Worm (Caenorhabditis elegans) whole organism, L4 larva: ENCODE data around the gene C04B4.1.
A peak's percentile ranks its signal among the peaks of the same experiment; 100 is the strongest.

Source experiments
- D1046.2 ChIP-seq: fragments of 200-800 bp; sonication (Bioruptor generic); IDR thresholded peaks from 2 replicates; pipeline ENCODE4 v1.3.6; 2022; ENCODE audit warnings: missing genetic modification characterization, missing compliant biosample characterization
- F10B5.3 ChIP-seq: sonication (generic microtip); optimal IDR thresholded peaks from 2 replicates; lab custom pipeline; 2016; ENCODE audit warnings: mild to moderate bottlenecking, missing genetic modification characterization, missing compliant biosample characterization
- F37D6.2 ChIP-seq: sonication (generic microtip); optimal IDR thresholded peaks from 2 replicates; lab custom pipeline; 2016; ENCODE audit warnings: mild to moderate bottlenecking, missing genetic modification characterization, missing compliant biosample characterization
- R02D3.7 ChIP-seq: fragments of 150-350 bp; sonication (generic microtip); optimal IDR thresholded peaks from 3 replicates; lab custom pipeline; 2014; ENCODE audit warnings: missing biosample characterization, missing genetic modification characterization
- Y105C5A.15 ChIP-seq: fragments of 200-800 bp; sonication (Bioruptor generic); IDR thresholded peaks from 2 replicates; pipeline ENCODE4 v1.3.6; 2022; ENCODE audit warnings: missing genetic modification characterization, missing compliant biosample characterization
- Y48G9A.11 ChIP-seq: fragments of 200-800 bp; sonication (Bioruptor generic); IDR thresholded peaks from 2 replicates; pipeline ENCODE4 v1.3.6; 2022; ENCODE audit warnings: missing genetic modification reagents, missing genetic modification characterization, missing compliant biosample characterization
- attf-4 ChIP-seq: sonication (generic microtip); optimal IDR thresholded peaks from 3 replicates; lab custom pipeline; 2017; ENCODE audit warnings: missing biosample characterization, missing genetic modification characterization
- ceh-28 ChIP-seq: fragments of 150-350 bp; optimal IDR thresholded peaks from 2 replicates; lab custom pipeline; 2014; ENCODE audit warnings: missing biosample characterization, missing genetic modification reagents, missing genetic modification characterization
- ceh-44 ChIP-seq: fragments of 200-800 bp; sonication (Bioruptor generic); IDR thresholded peaks from 2 replicates; pipeline ENCODE4 v1.3.6; 2022; ENCODE audit warnings: missing genetic modification reagents, missing genetic modification characterization, missing compliant biosample characterization
- ceh-82 ChIP-seq: sonication (generic microtip); optimal IDR thresholded peaks from 2 replicates; lab custom pipeline; 2017; ENCODE audit warnings: missing biosample characterization, missing genetic modification characterization
- cey-2 ChIP-seq: sonication (generic microtip); optimal IDR thresholded peaks from 3 replicates; lab custom pipeline; 2017; ENCODE audit warnings: missing genetic modification characterization, mild to moderate bottlenecking, missing compliant biosample characterization, antibody characterized with exemption, borderline replicate concordance; ENCODE audit not compliant: insufficient read depth
- daf-8 ChIP-seq: fragments of 200-800 bp; sonication (Bioruptor generic); IDR thresholded peaks from 2 replicates; pipeline ENCODE4 v1.3.6; 2022; ENCODE audit warnings: missing genetic modification characterization, missing compliant biosample characterization
- dmd-6 ChIP-seq: fragments of 200-800 bp; sonication (Bioruptor generic); IDR thresholded peaks from 2 replicates; pipeline ENCODE4 v1.3.6; 2022; ENCODE audit warnings: missing genetic modification reagents, missing genetic modification characterization, missing compliant biosample characterization
- dmd-8 ChIP-seq: fragments of 200-800 bp; sonication (Bioruptor generic); IDR thresholded peaks from 2 replicates; pipeline ENCODE4 v1.3.6; 2022; ENCODE audit warnings: missing genetic modification characterization, missing compliant biosample characterization
- duxl-1 ChIP-seq: sonication (generic microtip); optimal IDR thresholded peaks from 2 replicates; lab custom pipeline; 2016; ENCODE audit warnings: mild to moderate bottlenecking, missing genetic modification characterization, moderate library complexity, missing compliant biosample characterization; ENCODE audit not compliant: poor library complexity
- egl-27 ChIP-seq: sonication (generic microtip); optimal IDR thresholded peaks from 3 replicates; lab custom pipeline; 2017; ENCODE audit warnings: missing biosample characterization, missing genetic modification reagents, missing genetic modification characterization
- fkh-10 ChIP-seq: fragments of 150-350 bp; optimal IDR thresholded peaks from 2 replicates; lab custom pipeline; 2014; ENCODE audit warnings: missing biosample characterization, missing genetic modification reagents, missing genetic modification characterization
- fos-1 ChIP-seq: fragments of 150-350 bp; optimal IDR thresholded peaks from 2 replicates; lab custom pipeline; 2014; ENCODE audit warnings: missing biosample characterization, missing genetic modification characterization
- gei-8 ChIP-seq: fragments of 200-800 bp; sonication (Bioruptor generic); optimal IDR thresholded peaks from 2 replicates; lab custom pipeline; 2018; ENCODE audit warnings: mild to moderate bottlenecking, missing genetic modification characterization, missing compliant biosample characterization
- hlh-11 ChIP-seq: fragments of 200-800 bp; sonication (Bioruptor generic); optimal IDR thresholded peaks from 2 replicates; lab custom pipeline; 2018; ENCODE audit warnings: mild to moderate bottlenecking, missing genetic modification characterization, missing compliant biosample characterization
- hlh-30 ChIP-seq: sonication (generic microtip); optimal IDR thresholded peaks from 2 replicates; lab custom pipeline; 2017; ENCODE audit warnings: antibody characterized with exemption, mild to moderate bottlenecking, missing genetic modification characterization, missing compliant biosample characterization; ENCODE audit not compliant: insufficient read depth
- lin-1 ChIP-seq: fragments of 200-800 bp; sonication (Bioruptor generic); IDR thresholded peaks from 2 replicates; pipeline ENCODE4 v1.3.6; 2022; ENCODE audit warnings: missing genetic modification reagents, missing genetic modification characterization, missing compliant biosample characterization
- madf-5 ChIP-seq, 2 experiments: fragments of 200-800 bp; sonication (Bioruptor generic); IDR thresholded peaks; 2 replicates each; pipeline ENCODE4 v1.3.6; 2022; ENCODE audit warnings: missing compliant biosample characterization in 2 of 2, missing genetic modification characterization in 2 of 2
- mdl-1 ChIP-seq, 2 experiments: fragments of 150-350 bp in 1 of 2; sonication (generic microtip) in 1 of 2; optimal IDR thresholded peaks; 2 replicates each; lab custom pipeline; 2014 to 2017; ENCODE audit warnings: missing biosample characterization in 2 of 2, missing genetic modification characterization in 2 of 2
- mdt-29 ChIP-seq: fragments of 200-800 bp; sonication (Bioruptor generic); IDR thresholded peaks from 2 replicates; pipeline ENCODE4 v1.3.6; 2022; ENCODE audit warnings: missing genetic modification reagents, missing genetic modification characterization, missing compliant biosample characterization
- nhr-102 ChIP-seq: sonication (generic microtip); optimal IDR thresholded peaks from 2 replicates; lab custom pipeline; 2016; ENCODE audit warnings: mild to moderate bottlenecking, missing genetic modification characterization, moderate library complexity, missing compliant biosample characterization
- nhr-111 ChIP-seq: fragments of 200-800 bp; sonication (Bioruptor generic); optimal IDR thresholded peaks from 2 replicates; lab custom pipeline; 2018; ENCODE audit warnings: mild to moderate bottlenecking, missing genetic modification characterization, missing compliant biosample characterization
- nhr-237 ChIP-seq: sonication (generic microtip); optimal IDR thresholded peaks from 2 replicates; lab custom pipeline; 2017; ENCODE audit warnings: missing biosample characterization, missing genetic modification characterization
- nhr-28 ChIP-seq: fragments of 150-350 bp; optimal IDR thresholded peaks from 2 replicates; lab custom pipeline; 2014; ENCODE audit warnings: missing biosample characterization, missing genetic modification characterization
- nhr-41 ChIP-seq: fragments of 200-800 bp; sonication (Bioruptor generic); IDR thresholded peaks from 2 replicates; pipeline ENCODE4 v1.3.6; 2022; ENCODE audit warnings: missing genetic modification reagents, missing genetic modification characterization, missing compliant biosample characterization
- nhr-42 ChIP-seq: fragments of 200-800 bp; sonication (Bioruptor generic); IDR thresholded peaks from 2 replicates; pipeline ENCODE4 v1.3.6; 2022; ENCODE audit warnings: missing genetic modification characterization, missing compliant biosample characterization
- nhr-77 ChIP-seq: fragments of 150-350 bp; optimal IDR thresholded peaks from 2 replicates; lab custom pipeline; 2014; ENCODE audit warnings: missing biosample characterization, missing genetic modification characterization
- skn-1 ChIP-seq: fragments of 150-350 bp; optimal IDR thresholded peaks from 2 replicates; lab custom pipeline; 2014; ENCODE audit warnings: missing biosample characterization, missing genetic modification characterization
- snpc-4 ChIP-seq: fragments of 150-350 bp; optimal IDR thresholded peaks from 2 replicates; lab custom pipeline; 2014; ENCODE audit warnings: missing biosample characterization, missing genetic modification characterization
- tag-97 ChIP-seq: fragments of 200-800 bp; sonication (Bioruptor generic); IDR thresholded peaks from 2 replicates; pipeline ENCODE4 v1.3.6; 2022; ENCODE audit warnings: missing genetic modification characterization, missing compliant biosample characterization
- unc-39 ChIP-seq: sonication (generic microtip); optimal IDR thresholded peaks from 2 replicates; lab custom pipeline; 2017; ENCODE audit warnings: missing biosample characterization, missing genetic modification characterization
- unc-62 ChIP-seq, 3 experiments: fragments of 150-350 bp in 1 of 3; sonication (generic microtip); optimal IDR thresholded peaks in 2 of 3; peaks in 1 of 3; 1 replicate in 1 of 3; 2 replicates in 2 of 3; lab custom pipeline; 2014 to 2017; ENCODE audit warnings: missing biosample characterization in 3 of 3, missing genetic modification characterization in 3 of 3, missing genetic modification reagents in 3 of 3, missing genotype in 1 of 3
- zag-1 ChIP-seq: fragments of 150-350 bp; optimal IDR thresholded peaks from 2 replicates; lab custom pipeline; 2014; ENCODE audit warnings: missing biosample characterization, missing genetic modification characterization
- zfp-3 ChIP-seq: fragments of 200-800 bp; sonication (Bioruptor generic); conservative IDR thresholded peaks from 2 replicates; pipeline ENCODE4 v1.3.6; 2022; ENCODE audit warnings: missing genetic modification reagents, missing genetic modification characterization, missing compliant biosample characterization
- ztf-11 ChIP-seq: fragments of 150-350 bp; optimal IDR thresholded peaks from 2 replicates; lab custom pipeline; 2014; ENCODE audit warnings: missing biosample characterization, missing genetic modification characterization
- ztf-7 ChIP-seq: fragments of 150-350 bp; optimal IDR thresholded peaks from 2 replicates; lab custom pipeline; 2014; ENCODE audit warnings: missing biosample characterization, missing genetic modification characterization

C04B4.1 gene

ce11 chrX:12315268-12315667, 34.7 kb downstream of the C04B4.1 start, which contains the start of gene xtr-2:
xtr-2 (plus strand) TSS chrX:12315568.
- TF ChIP-seq nhr-102 (tag; lab: Kevin White, UChicago) (no peak), Y48G9A.11 (GFP tag; lab: Robert Waterston, UW) (no peak), ztf-11 (tag; lab: Kevin White, UChicago) (no peak), dmd-6 (no peak), tag-97 (GFP tag; lab: Robert Waterston, UW) (no peak), gei-8 (GFP tag; lab: Kevin White, UChicago) (no peak), nhr-111 (GFP tag; lab: Kevin White, UChicago) (no peak), ceh-28 (tag; lab: Kevin White, UChicago) (no peak)

ce11 chrX:12317560-12317959, 37.0 kb downstream of the C04B4.1 start:
- no peak for TF ChIP-seq fkh-10 (GFP tag; lab: Kevin White, UChicago)
- no peak for TF ChIP-seq F10B5.3
- TF ChIP-seq unc-62 (GFP tag; optimal IDR thresholded peaks at IDR 0.05 in 1 of 2; lab: Kevin White, UChicago) = peak in 1 of 2 experiments; percentile 91
- TF ChIP-seq unc-62 (tag; optimal IDR thresholded peaks at IDR 0.05; lab: Kevin White, UChicago) = no peak
- TF ChIP-seq mdl-1 (tag; optimal IDR thresholded peaks at IDR 0.05; lab: Kevin White, UChicago) = no peak
- no peak for TF ChIP-seq duxl-1 (tag; lab: Kevin White, UChicago)

- TF ChIP-seq ceh-44 (GFP tag; lab: Robert Waterston, UW) (no peak), unc-39 (tag; lab: Kevin White, UChicago) (no peak), unc-62 (GFP tag; optimal IDR thresholded peaks at IDR 0.05 in 1 of 2; lab: Kevin White, UChicago) (peak in 1 of 2 experiments; percentile 48), unc-62 (tag; optimal IDR thresholded peaks at IDR 0.05; lab: Kevin White, UChicago) (no peak)
- TF ChIP-seq, all 104 proteins: peak for 1
These were observed 40.2 kb downstream of the C04B4.1 start, which contains the start of gene ceh-40 for ce11 chrX:12320737-12321136. ceh-40 (minus strand) TSS chrX:12320777.

ce11 chrX:12321357-12321756, 40.8 kb downstream of the C04B4.1 start, which contains the start of gene F17A2.13:
F17A2.13 (plus strand) TSS chrX:12321657.
- TF ChIP-seq snpc-4 (no peak), hlh-30 (no peak), ceh-28 (tag; lab: Kevin White, UChicago) (no peak), Y105C5A.15 (GFP tag; lab: Robert Waterston, UW) (no peak), nhr-77 (tag; lab: Kevin White, UChicago) (no peak), madf-5 (GFP tag; IDR thresholded peaks at IDR 0.05; lab: Robert Waterston, UW) (no peak), egl-27 (tag; lab: Kevin White, UChicago) (no peak), nhr-42 (GFP tag; lab: Robert Waterston, UW) (no peak), cey-2 (tag; lab: Kevin White, UChicago) (no peak), mdt-29 (GFP tag; lab: Robert Waterston, UW) (no peak), F37D6.2 (tag; lab: Kevin White, UChicago) (no peak), attf-4 (no peak), hlh-11 (no peak), nhr-111 (GFP tag; lab: Kevin White, UChicago) (no peak)
- TF ChIP-seq, all 104 proteins: peak for 0

- TF ChIP-seq nhr-111 (GFP tag; lab: Kevin White, UChicago) (no peak), lin-1 (GFP tag; lab: Robert Waterston, UW) (no peak), D1046.2 (GFP tag; lab: Robert Waterston, UW) (no peak), fos-1 (tag; lab: Kevin White, UChicago) (no peak), nhr-28 (tag; lab: Kevin White, UChicago) (no peak), ztf-7 (tag; lab: Kevin White, UChicago) (no peak), skn-1 (tag; lab: Kevin White, UChicago) (no peak), ceh-82 (tag; lab: Kevin White, UChicago) (no peak), daf-8 (no peak), R02D3.7 (tag; lab: Kevin White, UChicago) (no peak), dmd-8 (GFP tag; lab: Robert Waterston, UW) (no peak), dmd-6 (no peak), zag-1 (tag; lab: Kevin White, UChicago) (no peak), zfp-3 (GFP tag; lab: Robert Waterston, UW) (no peak), nhr-237 (tag; lab: Kevin White, UChicago) (no peak), madf-5 (GFP tag; IDR thresholded peaks at IDR 0.05; lab: Robert Waterston, UW) (no peak), unc-62 (GFP tag; optimal IDR thresholded peaks at IDR 0.05 in 1 of 2; lab: Kevin White, UChicago) (no peak), unc-62 (tag; optimal IDR thresholded peaks at IDR 0.05; lab: Kevin White, UChicago) (no peak), hlh-30 (no peak), nhr-41 (GFP tag; lab: Robert Waterston, UW) (no peak)
These were observed 42.9 kb downstream of the C04B4.1 start, which contains the start of gene srd-40 for ce11 chrX:12323439-12323838. srd-40 (plus strand) TSS chrX:12323739.
